Fruit fly (Drosophila melanogaster) whole organism, embryonic: ENCODE measurements around the gene CG42824.

ENCODE experiments used
- Abd-B ChIP-seq: fragments of 200-800 bp; sonication (Bioruptor generic); optimal IDR thresholded peaks from 2 replicates; lab custom pipeline; 2018; ENCODE audit warnings: missing biosample characterization, mild to moderate bottlenecking, missing genetic modification characterization, moderate library complexity
- Antp ChIP-seq: fragments of 200-800 bp; sonication (Bioruptor generic); optimal IDR thresholded peaks from 3 replicates; lab custom pipeline; 2016; ENCODE audit warnings: missing biosample characterization, missing genetic modification characterization
- BEAF-32 ChIP-seq: fragments of 200-800 bp; sonication (Bioruptor generic); optimal IDR thresholded peaks from 3 replicates; lab custom pipeline; 2017; ENCODE audit warnings: missing biosample characterization, missing genetic modification characterization, mild to moderate bottlenecking, moderate library complexity, missing genetic modification reagents
- CG10321 ChIP-seq: fragments of 200-800 bp; sonication (Bioruptor generic); IDR thresholded peaks from 2 replicates; pipeline ENCODE4 v1.3.6; 2022; ENCODE audit warnings: missing biosample characterization, missing genetic modification characterization
- CG10462 ChIP-seq: fragments of 200-800 bp; sonication (Bioruptor generic); optimal IDR thresholded peaks from 2 replicates; lab custom pipeline; 2016; ENCODE audit warnings: missing biosample characterization, missing genetic modification characterization
- CG10959 ChIP-seq: fragments of 200-800 bp; sonication (Bioruptor generic); IDR thresholded peaks from 2 replicates; pipeline ENCODE4 v1.3.6; 2022; ENCODE audit warnings: missing biosample characterization, missing genetic modification characterization
- CG12104 ChIP-seq: fragments of 200-800 bp; sonication (Bioruptor generic); optimal IDR thresholded peaks from 3 replicates; lab custom pipeline; 2016; ENCODE audit warnings: missing biosample characterization, missing genetic modification characterization
- CG14050 ChIP-seq: fragments of 200-800 bp; sonication (Bioruptor generic); IDR thresholded peaks from 3 replicates; pipeline ENCODE4 v1.3.6; 2022; ENCODE audit warnings: missing biosample characterization, missing genetic modification characterization
- CG14710 ChIP-seq: fragments of 200-800 bp; sonication (Bioruptor generic); optimal IDR thresholded peaks from 3 replicates; lab custom pipeline; 2019; ENCODE audit warnings: missing biosample characterization, mild to moderate bottlenecking, missing genetic modification characterization, moderate library complexity
- CG15479 ChIP-seq: fragments of 200-800 bp; sonication (Bioruptor generic); optimal IDR thresholded peaks from 3 replicates; lab custom pipeline; 2019; ENCODE audit warnings: missing biosample characterization, mild to moderate bottlenecking, missing genetic modification characterization, moderate library complexity
- CG16815 ChIP-seq: fragments of 200-800 bp; sonication (Bioruptor generic); optimal IDR thresholded peaks from 3 replicates; lab custom pipeline; 2017; ENCODE audit warnings: missing biosample characterization, mild to moderate bottlenecking, missing genetic modification characterization
- CG18011 ChIP-seq: fragments of 200-800 bp; sonication (Bioruptor generic); optimal IDR thresholded peaks from 2 replicates; lab custom pipeline; 2017; ENCODE audit warnings: missing biosample characterization, missing genetic modification characterization, mild to moderate bottlenecking, moderate library complexity, missing genotype
- CG18262 ChIP-seq: fragments of 200-800 bp; optimal IDR thresholded peaks from 3 replicates; lab custom pipeline; 2019; ENCODE audit warnings: missing biosample characterization, mild to moderate bottlenecking, missing genetic modification characterization, moderate library complexity
- CG2678 ChIP-seq: fragments of 200-800 bp; sonication (Bioruptor generic); optimal IDR thresholded peaks from 3 replicates; lab custom pipeline; 2019; ENCODE audit warnings: missing biosample characterization, mild to moderate bottlenecking, missing genetic modification characterization, moderate library complexity
- CG31441 ChIP-seq: fragments of 200-800 bp; sonication (Bioruptor generic); IDR thresholded peaks from 2 replicates; pipeline ENCODE4 v1.3.6; 2022; ENCODE audit warnings: missing biosample characterization, missing genetic modification characterization
- CG4328 ChIP-seq: fragments of 200-800 bp; sonication (Bioruptor generic); optimal IDR thresholded peaks from 3 replicates; lab custom pipeline; 2017; ENCODE audit warnings: missing biosample characterization, missing genetic modification reagents, missing genetic modification characterization
- CG6272 ChIP-seq: fragments of 200-800 bp; sonication (Bioruptor generic); IDR thresholded peaks from 2 replicates; pipeline ENCODE4 v1.3.6; 2022; ENCODE audit warnings: missing biosample characterization, missing genetic modification characterization
- CG6683 ChIP-seq: fragments of 200-800 bp; sonication (Bioruptor generic); optimal IDR thresholded peaks from 2 replicates; lab custom pipeline; 2017; ENCODE audit warnings: missing biosample characterization, mild to moderate bottlenecking, missing genetic modification characterization, missing genetic modification reagents
- CG6765 ChIP-seq: fragments of 200-800 bp; sonication (Bioruptor generic); optimal IDR thresholded peaks from 3 replicates; lab custom pipeline; 2017; ENCODE audit warnings: missing biosample characterization, mild to moderate bottlenecking, missing genetic modification characterization
- CG6791 ChIP-seq: fragments of 200-800 bp; sonication (Bioruptor generic); IDR thresholded peaks from 3 replicates; pipeline ENCODE4 v1.3.6; 2022; ENCODE audit warnings: missing biosample characterization, missing genetic modification characterization; ENCODE audit not compliant: partially characterized antibody
- CG9876 ChIP-seq: fragments of 200-800 bp; sonication (Bioruptor generic); optimal IDR thresholded peaks from 2 replicates; lab custom pipeline; 2016; ENCODE audit warnings: missing biosample characterization, missing genetic modification characterization
- D19B ChIP-seq: fragments of 200-800 bp; sonication (Bioruptor generic); optimal IDR thresholded peaks from 2 replicates; lab custom pipeline; 2017; ENCODE audit warnings: missing biosample characterization, mild to moderate bottlenecking, missing genetic modification characterization
- Drgx ChIP-seq: fragments of 200-800 bp; sonication (Bioruptor generic); IDR thresholded peaks from 2 replicates; pipeline ENCODE4 v1.3.6; 2022; ENCODE audit warnings: missing biosample characterization, missing genetic modification characterization
- E2f1 ChIP-seq: fragments of 200-800 bp; sonication (Bioruptor generic); IDR thresholded peaks from 2 replicates; pipeline ENCODE4 v1.3.6; 2022; ENCODE audit warnings: missing biosample characterization, missing genetic modification characterization
- HLH54F ChIP-seq: fragments of 200-800 bp; sonication (Bioruptor generic); optimal IDR thresholded peaks from 3 replicates; lab custom pipeline; 2016; ENCODE audit warnings: missing biosample characterization, missing genetic modification characterization
- Hsf ChIP-seq: fragments of 200-800 bp; sonication (Bioruptor generic); optimal IDR thresholded peaks from 3 replicates; lab custom pipeline; 2016; ENCODE audit warnings: missing biosample characterization, missing genetic modification characterization
- Max ChIP-seq: fragments of 200-800 bp; sonication (Bioruptor generic); optimal IDR thresholded peaks from 2 replicates; lab custom pipeline; 2016; ENCODE audit warnings: missing biosample characterization, mild to moderate bottlenecking, missing genetic modification characterization
- Med ChIP-seq: fragments of 200-800 bp; sonication (Bioruptor generic); peaks from one replicate; lab custom pipeline; 2016; ENCODE audit warnings: missing biosample characterization, missing genetic modification characterization, mild to moderate bottlenecking, inconsistent platforms, moderate library complexity
- Pdp1 ChIP-seq, 2 experiments: fragments of 200-800 bp; sonication (Bioruptor generic); optimal IDR thresholded peaks; 3 replicates each; lab custom pipeline; 2016; ENCODE audit warnings: missing biosample characterization in 2 of 2, missing genetic modification characterization in 2 of 2, mild to moderate bottlenecking in 1 of 2, moderate library complexity in 1 of 2
- Ptx1 ChIP-seq: fragments of 200-800 bp; sonication (Bioruptor generic); IDR thresholded peaks from 2 replicates; pipeline ENCODE4 v1.3.6; 2022; ENCODE audit warnings: missing biosample characterization, missing genetic modification characterization
- Rfx ChIP-seq: fragments of 200-800 bp; sonication (Bioruptor generic); IDR thresholded peaks from 2 replicates; pipeline ENCODE4 v1.3.6; 2022; ENCODE audit warnings: missing biosample characterization, missing genetic modification characterization
- Sox102F ChIP-seq: fragments of 200-800 bp; sonication (Bioruptor generic); optimal IDR thresholded peaks from 2 replicates; lab custom pipeline; 2018; ENCODE audit warnings: missing biosample characterization, mild to moderate bottlenecking, missing genetic modification characterization, moderate library complexity
- Xrp1 ChIP-seq: fragments of 200-800 bp; sonication (Bioruptor generic); IDR thresholded peaks from 2 replicates; pipeline ENCODE4 v1.3.6; 2022; ENCODE audit warnings: missing biosample characterization, missing genetic modification characterization
- chn ChIP-seq: fragments of 200-800 bp; sonication (Bioruptor generic); optimal IDR thresholded peaks from 2 replicates; lab custom pipeline; 2016; ENCODE audit warnings: missing biosample characterization, missing genetic modification characterization
- dm ChIP-seq: fragments of 200-800 bp; sonication (Bioruptor generic); optimal IDR thresholded peaks from 3 replicates; lab custom pipeline; 2016; ENCODE audit warnings: missing biosample characterization, missing genetic modification characterization
- fd3F ChIP-seq: fragments of 200-800 bp; sonication (Bioruptor generic); optimal IDR thresholded peaks from 2 replicates; lab custom pipeline; 2018; ENCODE audit warnings: missing biosample characterization, mild to moderate bottlenecking, missing genetic modification characterization, moderate library complexity
- h ChIP-seq: fragments of >200 bp; optimal IDR thresholded peaks from 2 replicates; lab custom pipeline; 2017
- jigr1 ChIP-seq: fragments of 200-800 bp; sonication (Bioruptor generic); IDR thresholded peaks from 3 replicates; pipeline ENCODE4 v1.3.6; 2022; ENCODE audit warnings: missing biosample characterization, missing genetic modification characterization
- luna ChIP-seq: fragments of 200-800 bp; sonication (Bioruptor generic); optimal IDR thresholded peaks from 2 replicates; lab custom pipeline; 2016; ENCODE audit warnings: missing biosample characterization, missing genetic modification characterization
- nau ChIP-seq: fragments of 200-800 bp; sonication (Bioruptor generic); optimal IDR thresholded peaks from 3 replicates; lab custom pipeline; 2017; ENCODE audit warnings: missing biosample characterization, mild to moderate bottlenecking, missing genetic modification characterization, missing genetic modification reagents
- oc ChIP-seq: fragments of 200-800 bp; sonication (Bioruptor generic); optimal IDR thresholded peaks from 2 replicates; lab custom pipeline; 2018; ENCODE audit warnings: missing biosample characterization, mild to moderate bottlenecking, missing genetic modification characterization, moderate library complexity
- pb ChIP-seq: fragments of 200-800 bp; sonication (Bioruptor generic); optimal IDR thresholded peaks from 3 replicates; lab custom pipeline; 2016; ENCODE audit warnings: missing biosample characterization, missing genetic modification characterization
- phol ChIP-seq: fragments of 200-800 bp; sonication (Bioruptor generic); optimal IDR thresholded peaks from 3 replicates; lab custom pipeline; 2018; ENCODE audit warnings: missing biosample characterization, mild to moderate bottlenecking, missing genetic modification characterization, moderate library complexity
- sens ChIP-seq: fragments of 200-800 bp; sonication (Bioruptor generic); peaks from one replicate; lab custom pipeline; 2016; ENCODE audit warnings: missing biosample characterization, missing genetic modification characterization
- sens-2 ChIP-seq: fragments of 200-800 bp; sonication (Bioruptor generic); IDR thresholded peaks from 2 replicates; pipeline ENCODE4 v1.3.6; 2022; ENCODE audit warnings: missing biosample characterization, missing genetic modification characterization
- sim ChIP-seq: fragments of 200-800 bp; sonication (Bioruptor generic); IDR thresholded peaks from 2 replicates; pipeline ENCODE4 v1.3.6; 2022; ENCODE audit warnings: missing biosample characterization, missing genetic modification characterization
- tll ChIP-seq, 2 experiments: fragments of 200-800 bp in 1 of 2; fragments of >200 bp in 1 of 2; sonication (Bioruptor generic) in 1 of 2; optimal IDR thresholded peaks; 2 replicates each; lab custom pipeline; 2017 to 2019; ENCODE audit warnings: missing biosample characterization in 2 of 2, missing genetic modification characterization in 2 of 2, mild to moderate bottlenecking in 1 of 2, moderate library complexity in 1 of 2
- twi ChIP-seq: fragments of 200-800 bp; optimal IDR thresholded peaks from 2 replicates; lab custom pipeline; 2019; ENCODE audit warnings: missing biosample characterization, mild to moderate bottlenecking, missing genetic modification characterization, moderate library complexity

Gene CG42824

DNA sequence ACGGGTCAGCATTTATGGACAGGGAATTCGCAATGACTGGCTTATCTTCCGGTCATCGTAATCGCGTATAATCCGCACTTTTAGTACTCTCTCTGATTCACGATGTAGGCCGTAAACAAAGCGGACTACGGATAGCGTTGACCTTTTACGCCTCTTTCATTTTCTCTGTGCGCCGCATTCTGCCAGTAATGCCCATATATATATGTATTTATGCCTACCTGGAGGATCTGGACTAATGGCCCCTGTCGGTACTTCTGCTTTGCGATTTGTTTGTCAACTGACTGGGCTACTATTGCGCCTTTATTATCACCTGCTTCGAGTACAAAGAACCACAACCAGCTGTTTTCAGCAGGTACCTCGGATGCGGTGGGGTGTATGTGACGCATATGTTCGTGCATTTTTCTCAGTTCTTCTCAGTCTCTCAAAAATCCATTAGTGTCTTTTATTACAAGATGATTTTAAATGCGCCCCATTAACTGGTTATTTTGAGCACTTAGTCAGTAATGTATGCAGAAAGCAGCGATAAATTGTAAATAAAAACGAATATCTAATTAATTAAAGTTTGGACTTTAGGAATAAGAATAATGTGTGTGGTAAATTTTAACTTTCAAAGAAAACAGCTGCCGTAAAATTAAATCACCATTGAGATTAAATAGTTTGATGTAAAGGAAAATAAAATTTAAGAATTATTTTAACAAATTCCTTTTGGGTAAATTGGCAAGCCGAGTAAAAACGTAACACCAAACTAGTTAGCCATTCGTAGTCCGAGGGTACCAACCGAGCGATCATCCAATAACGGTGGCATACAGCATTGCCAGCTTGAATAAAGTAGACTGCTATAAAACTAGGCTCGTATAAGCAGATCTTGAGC lies 11.8 kb downstream of the CG42824 start, which contains the start of gene CREG (continued):
- TF ChIP-seq CG18262 (tag; lab: Kevin White, UChicago) (peak; percentile 47), CG6791 (GFP tag; lab: Robert Waterston, UW) (no peak), Xrp1 (peak; percentile 24; the same call in 1 of the 2 replicates), CG16815 (GFP tag; lab: Kevin White, UChicago) (peak; percentile 18), CG18011 (GFP tag; lab: Kevin White, UChicago) (peak; percentile 92), CG14710 (tag; lab: Kevin White, UChicago) (peak; percentile 40), Med (GFP tag; lab: Kevin White, UChicago) (peak; percentile 71), twi (peak; percentile 52), nau (GFP tag; lab: Kevin White, UChicago) (peak; percentile 21), CG2678 (tag; lab: Kevin White, UChicago) (peak; percentile 54), oc (no peak), CG10959 (no peak), chn (GFP tag; lab: Kevin White, UChicago) (peak; percentile 0), CG12104 (GFP tag; lab: Kevin White, UChicago) (peak; percentile 34), Ptx1 (GFP tag; lab: Robert Waterston, UW) (0 out of 2 replicates have a peak, but pooled peaks have one; percentile 31), CG15479 (GFP tag; lab: Kevin White, UChicago) (peak; percentile 95), phol (tag; lab: Kevin White, UChicago) (peak; percentile 17), E2f1 (GFP tag; lab: Robert Waterston, UW) (peak; percentile 29; the same call in 1 of the 2 replicates), CG6683 (GFP tag; lab: Kevin White, UChicago) (no peak), sens (GFP tag; lab: Kevin White, UChicago) (peak; percentile 80), D19B (GFP tag; lab: Kevin White, UChicago) (peak; percentile 96), CG6272 (GFP tag; lab: Robert Waterston, UW) (no peak), Sox102F (GFP tag; lab: Kevin White, UChicago) (peak; percentile 24), CG10462 (GFP tag; lab: Kevin White, UChicago) (no peak), tll (GFP tag; optimal IDR thresholded peaks at IDR 0.05; lab: Kevin White, UChicago) (peak in 1 of 2 experiments; percentile 91), CG31441 (GFP tag; lab: Robert Waterston, UW) (peak; percentile 36; the same call in 1 of the 2 replicates), fd3F (GFP tag; lab: Kevin White, UChicago) (no peak), CG4328 (GFP tag; lab: Kevin White, UChicago) (no peak), Drgx (GFP tag; lab: Robert Waterston, UW) (0 out of 2 replicates have a peak, but pooled peaks have one; percentile 14), luna (GFP tag; lab: Kevin White, UChicago) (no peak)

DNA sequence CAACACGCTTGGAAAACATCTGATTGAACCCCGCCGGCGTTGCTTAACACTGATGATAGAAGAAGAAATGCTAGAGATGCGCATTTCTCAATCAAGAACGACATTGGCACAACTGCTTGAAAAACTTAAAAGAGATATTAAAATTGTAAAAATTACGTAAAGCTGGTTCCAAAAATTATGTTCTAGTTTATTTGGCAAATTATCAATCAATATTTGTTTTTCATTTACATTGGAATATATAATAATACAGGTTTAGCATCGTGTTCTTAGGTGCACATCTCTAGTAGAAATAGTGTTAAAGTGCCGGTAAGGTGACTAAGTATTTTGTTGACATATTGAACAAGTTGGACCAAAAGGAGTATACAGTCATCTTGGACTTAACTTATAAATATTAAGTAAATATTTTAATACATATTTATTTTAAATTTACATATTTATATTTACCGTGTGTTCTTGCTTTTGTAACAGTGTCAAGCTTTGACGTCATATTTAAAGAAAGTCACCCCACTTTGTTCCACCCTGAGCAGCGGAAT lies 14.9 kb downstream of the CG42824 start, which contains the start of the genes Brf and sds22:
Gene Brf, minus strand, starts transcription at position 25 of the 533 bp plus-strand sequence.
Gene sds22, plus strand, starts transcription at position 282 of the 533 bp plus-strand sequence.
- peak; percentile 95 to 97 for TF ChIP-seq Pdp1 (GFP tag; optimal IDR thresholded peaks at IDR 0.05; lab: Kevin White, UChicago)
- peak; percentile 82 for TF ChIP-seq CG6765 (GFP tag; lab: Kevin White, UChicago)
- peak; percentile 97 for TF ChIP-seq Abd-B (GFP tag; lab: Kevin White, UChicago)
- TF ChIP-seq sens-2 = peak; percentile 87; the same call in 1 of the 2 replicates
- TF ChIP-seq dm (GFP tag; lab: Kevin White, UChicago) = peak; percentile 95
- TF ChIP-seq h (lab: Kevin White, UChicago) = no peak
- TF ChIP-seq HLH54F (GFP tag; lab: Kevin White, UChicago) = peak; percentile 97
- TF ChIP-seq CG14050 (GFP tag; lab: Robert Waterston, UW) = peak; percentile 87
- peak; percentile 87 for TF ChIP-seq CG9876
- TF ChIP-seq CG10321 (GFP tag; lab: Robert Waterston, UW) = peak; percentile 61; the same call in 1 of the 2 replicates
- TF ChIP-seq pb (GFP tag; lab: Kevin White, UChicago) = peak; percentile 84
- peak; percentile 93 for TF ChIP-seq Antp
- peak; percentile 98 for TF ChIP-seq Hsf (GFP tag; lab: Kevin White, UChicago)
- TF ChIP-seq E2f1 (GFP tag; lab: Robert Waterston, UW) = peak; percentile 87
- peak; percentile 86; the same call in 2 of the 3 replicates for TF ChIP-seq jigr1 (GFP tag; lab: Robert Waterston, UW)
- TF ChIP-seq sim (GFP tag; lab: Robert Waterston, UW) = peak; percentile 73
- TF ChIP-seq BEAF-32 = peak; percentile 87
- peak; percentile 97 for TF ChIP-seq Rfx
- peak; percentile 98 for TF ChIP-seq Max (GFP tag; lab: Kevin White, UChicago)
